Fruit fly (Drosophila melanogaster) whole organism, embryonic: ENCODE data around the gene Pex2.

Experiments used
- CG10147 ChIP-seq: fragments of 200-800 bp; sonication (Bioruptor generic); optimal IDR thresholded peaks from 2 replicates; lab custom pipeline; 2019; ENCODE audit warnings: missing biosample characterization, mild to moderate bottlenecking, missing genetic modification characterization, moderate library complexity
- CG10431 ChIP-seq: fragments of 200-800 bp; sonication (Bioruptor generic); optimal IDR thresholded peaks from 3 replicates; lab custom pipeline; 2018; ENCODE audit warnings: missing biosample characterization, mild to moderate bottlenecking, missing genetic modification characterization
- CG10462 ChIP-seq: fragments of 200-800 bp; sonication (Bioruptor generic); optimal IDR thresholded peaks from 2 replicates; lab custom pipeline; 2016; ENCODE audit warnings: missing biosample characterization, missing genetic modification characterization
- CG10543 ChIP-seq: fragments of 200-800 bp; sonication (Bioruptor generic); optimal IDR thresholded peaks from 3 replicates; lab custom pipeline; 2017; ENCODE audit warnings: missing biosample characterization, mild to moderate bottlenecking, missing genetic modification characterization, moderate library complexity
- CG11093 ChIP-seq: fragments of 200-800 bp; sonication (Bioruptor generic); IDR thresholded peaks from 3 replicates; pipeline ENCODE4 v1.3.6; 2022; ENCODE audit warnings: missing biosample characterization, missing genetic modification characterization
- CG12299 ChIP-seq: fragments of 200-800 bp; sonication (Bioruptor generic); optimal IDR thresholded peaks from 2 replicates; lab custom pipeline; 2018; ENCODE audit warnings: missing biosample characterization, mild to moderate bottlenecking, missing genetic modification characterization
- CG13624 ChIP-seq: fragments of 200-800 bp; sonication (Bioruptor generic); optimal IDR thresholded peaks from 2 replicates; lab custom pipeline; 2016; ENCODE audit warnings: missing biosample characterization, missing genetic modification characterization
- CG13894 ChIP-seq: fragments of 200-800 bp; sonication (Bioruptor generic); optimal IDR thresholded peaks from 3 replicates; lab custom pipeline; 2018; ENCODE audit warnings: missing biosample characterization, mild to moderate bottlenecking, missing genetic modification characterization, moderate library complexity
- CG15011 ChIP-seq: fragments of 200-800 bp; sonication (Bioruptor generic); optimal IDR thresholded peaks from 3 replicates; lab custom pipeline; 2018; ENCODE audit warnings: missing biosample characterization, mild to moderate bottlenecking, missing genetic modification characterization
- CG17612 ChIP-seq: fragments of 200-800 bp; sonication (Bioruptor generic); IDR thresholded peaks from 2 replicates; pipeline ENCODE4 v1.3.6; 2022; ENCODE audit warnings: missing biosample characterization, missing genetic modification characterization
- CG18011 ChIP-seq: fragments of 200-800 bp; sonication (Bioruptor generic); optimal IDR thresholded peaks from 2 replicates; lab custom pipeline; 2017; ENCODE audit warnings: missing biosample characterization, missing genetic modification characterization, mild to moderate bottlenecking, moderate library complexity, missing genotype
- CG2678 ChIP-seq: fragments of 200-800 bp; sonication (Bioruptor generic); optimal IDR thresholded peaks from 3 replicates; lab custom pipeline; 2019; ENCODE audit warnings: missing biosample characterization, mild to moderate bottlenecking, missing genetic modification characterization, moderate library complexity
- CG30020 ChIP-seq: fragments of 200-800 bp; optimal IDR thresholded peaks from 2 replicates; lab custom pipeline; 2019; ENCODE audit warnings: missing biosample characterization, mild to moderate bottlenecking, missing genetic modification characterization, moderate library complexity
- CG3163 ChIP-seq: fragments of 200-800 bp; sonication (Bioruptor generic); optimal IDR thresholded peaks from 3 replicates; lab custom pipeline; 2016; ENCODE audit warnings: missing biosample characterization, missing genetic modification characterization
- CG4617 ChIP-seq: fragments of 200-800 bp; sonication (Bioruptor generic); optimal IDR thresholded peaks from 3 replicates; lab custom pipeline; 2016; ENCODE audit warnings: missing biosample characterization, missing genetic modification characterization, borderline replicate concordance
- CG4854 ChIP-seq: fragments of 200-800 bp; sonication (Bioruptor generic); optimal IDR thresholded peaks from 2 replicates; lab custom pipeline; 2016; ENCODE audit warnings: missing biosample characterization, missing genetic modification characterization, inconsistent platforms
- CG5953 ChIP-seq: fragments of 200-800 bp; sonication (Bioruptor generic); IDR thresholded peaks from 2 replicates; pipeline ENCODE4 v1.3.6; 2022; ENCODE audit warnings: missing biosample characterization, missing genetic modification characterization
- CG6854 ChIP-seq: fragments of 200-800 bp; sonication (Bioruptor generic); optimal IDR thresholded peaks from 3 replicates; lab custom pipeline; 2017; ENCODE audit warnings: missing biosample characterization, mild to moderate bottlenecking, missing genetic modification characterization
- CG8944 ChIP-seq: fragments of 200-800 bp; sonication (Bioruptor generic); optimal IDR thresholded peaks from 3 replicates; lab custom pipeline; 2016; ENCODE audit warnings: missing biosample characterization, missing genetic modification characterization
- Camta ChIP-seq: fragments of 200-800 bp; sonication (Bioruptor generic); optimal IDR thresholded peaks from 2 replicates; lab custom pipeline; 2016; ENCODE audit warnings: missing biosample characterization, missing genetic modification characterization
- Deaf1 ChIP-seq: fragments of 200-800 bp; optimal IDR thresholded peaks from 3 replicates; lab custom pipeline; 2019; ENCODE audit warnings: missing biosample characterization, mild to moderate bottlenecking, missing genetic modification characterization, moderate library complexity
- Doc2 ChIP-seq: fragments of 200-800 bp; sonication (Bioruptor generic); IDR thresholded peaks from 2 replicates; pipeline ENCODE4 v1.3.6; 2022; ENCODE audit warnings: missing biosample characterization, missing genetic modification characterization
- Eip74EF ChIP-seq, 2 experiments: fragments of 200-800 bp in 1 of 2; fragments of >200 bp in 1 of 2; sonication (Bioruptor generic) in 1 of 2; optimal IDR thresholded peaks; 2 replicates each; lab custom pipeline; 2017 to 2019; ENCODE audit warnings: missing biosample characterization in 2 of 2, missing genetic modification characterization in 2 of 2, mild to moderate bottlenecking in 1 of 2, moderate library complexity in 1 of 2
- Elba2 ChIP-seq: fragments of 200-800 bp; sonication (Bioruptor generic); optimal IDR thresholded peaks from 3 replicates; lab custom pipeline; 2016; ENCODE audit warnings: missing biosample characterization, missing genetic modification characterization
- Hr78 ChIP-seq, 2 experiments: fragments of 200-800 bp in 1 of 2; fragments of >200 bp in 1 of 2; sonication (Bioruptor generic) in 1 of 2; optimal IDR thresholded peaks; 2 replicates each; lab custom pipeline; 2017 to 2019; ENCODE audit warnings: missing biosample characterization in 2 of 2, missing genetic modification characterization in 2 of 2, mild to moderate bottlenecking in 1 of 2, moderate library complexity in 1 of 2
- Hsf ChIP-seq: fragments of 200-800 bp; sonication (Bioruptor generic); optimal IDR thresholded peaks from 3 replicates; lab custom pipeline; 2016; ENCODE audit warnings: missing biosample characterization, missing genetic modification characterization
- Oaz ChIP-seq: fragments of 200-800 bp; sonication (Bioruptor generic); IDR thresholded peaks from 2 replicates; pipeline ENCODE4 v1.3.6; 2022; ENCODE audit warnings: missing biosample characterization, missing genetic modification characterization
- Opbp ChIP-seq: fragments of 200-800 bp; sonication (Bioruptor generic); IDR thresholded peaks from 3 replicates; pipeline ENCODE4 v1.3.6; 2022; ENCODE audit warnings: missing biosample characterization, missing genetic modification characterization; ENCODE audit not compliant: partially characterized antibody
- Six4 ChIP-seq: fragments of 200-800 bp; sonication (Bioruptor generic); optimal IDR thresholded peaks from 2 replicates; lab custom pipeline; 2016; ENCODE audit warnings: missing biosample characterization, missing genetic modification characterization
- Sox102F ChIP-seq: fragments of 200-800 bp; sonication (Bioruptor generic); optimal IDR thresholded peaks from 2 replicates; lab custom pipeline; 2018; ENCODE audit warnings: missing biosample characterization, mild to moderate bottlenecking, missing genetic modification characterization, moderate library complexity
- Taf1 ChIP-seq: fragments of 200-800 bp; sonication (Bioruptor generic); IDR thresholded peaks from 2 replicates; pipeline ENCODE4 v1.3.6; 2022; ENCODE audit warnings: missing biosample characterization, missing genetic modification characterization
- al ChIP-seq: fragments of 200-800 bp; sonication (Bioruptor generic); IDR thresholded peaks from 2 replicates; pipeline ENCODE4 v1.3.6; 2022; ENCODE audit warnings: missing biosample characterization, missing genetic modification characterization
- ara ChIP-seq: fragments of 200-800 bp; sonication (Bioruptor generic); IDR thresholded peaks from 2 replicates; pipeline ENCODE4 v1.3.6; 2022; ENCODE audit warnings: missing biosample characterization, missing genetic modification characterization
- ase ChIP-seq: fragments of 200-800 bp; sonication (Bioruptor generic); IDR thresholded peaks from 3 replicates; pipeline ENCODE4 v1.3.6; 2022; ENCODE audit warnings: missing biosample characterization, missing genetic modification characterization
- ato ChIP-seq: fragments of 200-800 bp; sonication (Bioruptor generic); IDR thresholded peaks from 2 replicates; pipeline ENCODE4 v1.3.6; 2022; ENCODE audit warnings: missing biosample characterization, missing genetic modification characterization; ENCODE audit not compliant: partially characterized antibody
- da ChIP-seq: fragments of 200-800 bp; sonication (Bioruptor generic); optimal IDR thresholded peaks from 2 replicates; lab custom pipeline; 2016; ENCODE audit warnings: missing biosample characterization, missing genetic modification characterization
- disco-r ChIP-seq: fragments of 200-800 bp; sonication (Bioruptor generic); optimal IDR thresholded peaks from 2 replicates; lab custom pipeline; 2016; ENCODE audit warnings: missing biosample characterization, missing genetic modification characterization
- dmrt11E ChIP-seq: fragments of 200-800 bp; sonication (Bioruptor generic); optimal IDR thresholded peaks from 3 replicates; lab custom pipeline; 2018; ENCODE audit warnings: missing biosample characterization, mild to moderate bottlenecking, missing genetic modification characterization, moderate library complexity
- dmrt99B ChIP-seq: fragments of 200-800 bp; sonication (Bioruptor generic); optimal IDR thresholded peaks from 2 replicates; lab custom pipeline; 2018; ENCODE audit warnings: missing biosample characterization, mild to moderate bottlenecking, missing genetic modification characterization, moderate library complexity
- gfzf ChIP-seq: fragments of 200-800 bp; sonication (Bioruptor generic); optimal IDR thresholded peaks from 2 replicates; lab custom pipeline; 2016; ENCODE audit warnings: missing biosample characterization, mild to moderate bottlenecking, missing genetic modification characterization, moderate library complexity
- gt ChIP-seq: fragments of 200-800 bp; sonication (Bioruptor generic); IDR thresholded peaks from 2 replicates; pipeline ENCODE4 v1.3.6; 2022; ENCODE audit warnings: missing biosample characterization, missing genetic modification characterization
- ham ChIP-seq: fragments of 200-800 bp; sonication (Bioruptor generic); IDR thresholded peaks from 2 replicates; pipeline ENCODE4 v1.3.6; 2022; ENCODE audit warnings: missing biosample characterization, missing genetic modification characterization
- kay ChIP-seq: fragments of 200-800 bp; sonication (Bioruptor generic); optimal IDR thresholded peaks from 2 replicates; lab custom pipeline; 2016; ENCODE audit warnings: missing biosample characterization, missing genetic modification characterization
- lilli ChIP-seq: fragments of 200-800 bp; sonication (Bioruptor generic); optimal IDR thresholded peaks from 3 replicates; lab custom pipeline; 2016; ENCODE audit warnings: missing biosample characterization, missing genetic modification characterization
- lmd ChIP-seq: fragments of 200-800 bp; sonication (Bioruptor generic); IDR thresholded peaks from 2 replicates; pipeline ENCODE4 v1.3.6; 2022; ENCODE audit warnings: missing biosample characterization, missing genetic modification characterization
- mam ChIP-seq: fragments of 200-800 bp; sonication (Bioruptor generic); optimal IDR thresholded peaks from 3 replicates; lab custom pipeline; 2016; ENCODE audit warnings: missing biosample characterization, missing genetic modification characterization
- nau ChIP-seq: fragments of 200-800 bp; sonication (Bioruptor generic); optimal IDR thresholded peaks from 3 replicates; lab custom pipeline; 2017; ENCODE audit warnings: missing biosample characterization, mild to moderate bottlenecking, missing genetic modification characterization, missing genetic modification reagents
- sisA ChIP-seq: fragments of 200-800 bp; sonication (Bioruptor generic); IDR thresholded peaks from 2 replicates; pipeline ENCODE4 v1.3.6; 2022; ENCODE audit warnings: missing biosample characterization, missing genetic modification characterization
- tap ChIP-seq: fragments of 200-800 bp; optimal IDR thresholded peaks from 3 replicates; lab custom pipeline; 2019; ENCODE audit warnings: missing biosample characterization, mild to moderate bottlenecking, missing genetic modification characterization, moderate library complexity
- trem ChIP-seq: fragments of 200-800 bp; optimal IDR thresholded peaks from 3 replicates; lab custom pipeline; 2019; ENCODE audit warnings: missing biosample characterization, mild to moderate bottlenecking, missing genetic modification characterization, moderate library complexity
- wek ChIP-seq: fragments of 200-800 bp; sonication (Bioruptor generic); optimal IDR thresholded peaks from 3 replicates; lab custom pipeline; 2018; ENCODE audit warnings: missing biosample characterization, mild to moderate bottlenecking, missing genetic modification characterization, moderate library complexity
- zfh1 ChIP-seq: fragments of 200-800 bp; sonication (Bioruptor generic); IDR thresholded peaks from 3 replicates; pipeline ENCODE4 v1.3.6; 2022; ENCODE audit warnings: missing biosample characterization, missing genetic modification characterization

Pex2 gene

dm6 chr3L:8296941-8297340, 41.9 kb upstream of the Pex2 start, which contains the start of gene Rab19 (continued):
- TF ChIP-seq Six4 (GFP tag; lab: Kevin White, UChicago), result no peak
- no peak for TF ChIP-seq al (GFP tag; lab: Robert Waterston, UW)
- no peak for TF ChIP-seq CG10543 (GFP tag; lab: Kevin White, UChicago)
- no peak for TF ChIP-seq CG12299 (tag; lab: Kevin White, UChicago)
- no peak for TF ChIP-seq CG13894
- no peak for TF ChIP-seq ara (GFP tag; lab: Robert Waterston, UW)
- TF ChIP-seq da (GFP tag; lab: Kevin White, UChicago), result no peak
- TF ChIP-seq Camta (GFP tag; lab: Kevin White, UChicago), result no peak
- TF ChIP-seq CG18011, result no peak
- no peak for TF ChIP-seq CG10462 (GFP tag; lab: Kevin White, UChicago)
- TF ChIP-seq sisA (GFP tag; lab: Robert Waterston, UW), result no peak
- no peak for TF ChIP-seq tap (tag; lab: Kevin White, UChicago)
- no peak for TF ChIP-seq CG6854 (GFP tag; lab: Kevin White, UChicago)
- TF ChIP-seq Hr78 (GFP tag; optimal IDR thresholded peaks at IDR 0.05; lab: Kevin White, UChicago), result peak in 1 of 2 experiments; percentile 100
- no peak for TF ChIP-seq Deaf1 (tag; lab: Kevin White, UChicago)
- TF ChIP-seq CG11093 (GFP tag; lab: Robert Waterston, UW), result no peak
- TF ChIP-seq CG4617 (GFP tag; lab: Kevin White, UChicago), result peak; percentile 15
- TF ChIP-seq disco-r (GFP tag; lab: Kevin White, UChicago), result no peak
- TF ChIP-seq nau (GFP tag; lab: Kevin White, UChicago), result no peak
- no peak for TF ChIP-seq wek (GFP tag; lab: Kevin White, UChicago)
- no peak for TF ChIP-seq CG17612 (GFP tag; lab: Robert Waterston, UW)
- TF ChIP-seq Hsf (GFP tag; lab: Kevin White, UChicago), result no peak
- no peak for TF ChIP-seq dmrt11E (tag; lab: Kevin White, UChicago)
- no peak for TF ChIP-seq Oaz (GFP tag; lab: Robert Waterston, UW)
- no peak for TF ChIP-seq CG13624 (GFP tag; lab: Kevin White, UChicago)
- TF ChIP-seq Eip74EF (GFP tag; optimal IDR thresholded peaks at IDR 0.05; lab: Kevin White, UChicago), result no peak
- no peak for TF ChIP-seq CG30020 (tag; lab: Kevin White, UChicago)
- no peak for TF ChIP-seq CG3163
- no peak for TF ChIP-seq Taf1
- TF ChIP-seq dmrt99B (tag; lab: Kevin White, UChicago), result no peak
- TF ChIP-seq gfzf (GFP tag; lab: Kevin White, UChicago), result no peak
- TF ChIP-seq gt (GFP tag; lab: Robert Waterston, UW), result no peak
- no peak for TF ChIP-seq zfh1 (GFP tag; lab: Robert Waterston, UW)
- no peak for TF ChIP-seq Sox102F
- TF ChIP-seq trem (tag; lab: Kevin White, UChicago), result peak; percentile 61
- TF ChIP-seq ham, result no peak
- TF ChIP-seq Elba2, result no peak
- no peak for TF ChIP-seq Doc2
- no peak for TF ChIP-seq mam (GFP tag; lab: Kevin White, UChicago)
- no peak for TF ChIP-seq CG15011 (GFP tag; lab: Kevin White, UChicago)
- TF ChIP-seq CG8944, result no peak
- no peak for TF ChIP-seq lilli (GFP tag; lab: Kevin White, UChicago)
- peak; percentile 19; the same call in 1 of the 2 replicates for TF ChIP-seq ato
- TF ChIP-seq kay, result no peak
- TF ChIP-seq lmd (GFP tag; lab: Robert Waterston, UW), result no peak
- no peak for TF ChIP-seq CG4854 (GFP tag; lab: Kevin White, UChicago)
- no peak for TF ChIP-seq ase (GFP tag; lab: Robert Waterston, UW)
- no peak for TF ChIP-seq CG10147 (GFP tag; lab: Kevin White, UChicago)
- TF ChIP-seq CG2678 (tag; lab: Kevin White, UChicago), result no peak
- no peak for TF ChIP-seq CG10431 (GFP tag; lab: Kevin White, UChicago)
- peak; percentile 72; the same call in 2 of the 3 replicates for TF ChIP-seq Opbp (GFP tag; lab: Robert Waterston, UW)
- TF ChIP-seq CG5953 (GFP tag; lab: Robert Waterston, UW), result no peak
